Fruit fly (Drosophila melanogaster): ENCODE data around the gene CG3544.

The CG3544 gene

dm6 chr2L:784036-784435 lies at the start of gene CG3544:
Gene CG3544, plus strand, starts transcription at chr2L:784336.
- TF ChIP-seq noc (tag; optimal IDR thresholded peaks at IDR 0.05), result no peak

- no peak for TF ChIP-seq noc (tag; optimal IDR thresholded peaks at IDR 0.05)
Measured at dm6 chr2L:735772-736171, 48.4 kb upstream of the CG3544 start.

dm6 chr2L:740031-740430 lies 44.1 kb upstream of the CG3544 start:
- TF ChIP-seq noc (tag; optimal IDR thresholded peaks at IDR 0.05), result no peak

- no peak for TF ChIP-seq noc (tag; optimal IDR thresholded peaks at IDR 0.05)
Measured at dm6 chr2L:744295-744694, 39.8 kb upstream of the CG3544 start, which contains the start of gene Eaat2. Gene Eaat2, minus strand, starts transcription at chr2L:744395.

- no peak for TF ChIP-seq noc (tag; optimal IDR thresholded peaks at IDR 0.05)
Measured at dm6 chr2L:745785-746184, 38.4 kb upstream of the CG3544 start.

- no peak for TF ChIP-seq noc (tag; optimal IDR thresholded peaks at IDR 0.05)
Measured at dm6 chr2L:749645-750044, 34.5 kb upstream of the CG3544 start, which contains the start of gene GABA-B-R3. Gene GABA-B-R3, plus strand, starts transcription at chr2L:749945.

- no peak for TF ChIP-seq noc (tag; optimal IDR thresholded peaks at IDR 0.05)
Measured at dm6 chr2L:750299-750698, 33.8 kb upstream of the CG3544 start.

dm6 chr2L:773247-773646 lies 10.9 kb upstream of the CG3544 start, which contains the start of gene CG12506:
Gene CG12506, plus strand, starts transcription at chr2L:773547.
- no peak for TF ChIP-seq noc (tag; optimal IDR thresholded peaks at IDR 0.05)

dm6 chr2L:776236-776635 lies 7.9 kb upstream of the CG3544 start, which contains the start of gene CG13946:
Gene CG13946, plus strand, starts transcription at chr2L:776536.
- TF ChIP-seq noc (tag; optimal IDR thresholded peaks at IDR 0.05), result no peak

- no peak for TF ChIP-seq noc (tag; optimal IDR thresholded peaks at IDR 0.05)
Measured at dm6 chr2L:779123-779584, 5.0 kb upstream of the CG3544 start, which contains the start of gene CG13947. Gene CG13947, plus strand, starts transcription at chr2L:779173.

- TF ChIP-seq noc (tag; optimal IDR thresholded peaks at IDR 0.05), result no peak
Measured at dm6 chr2L:780182-780581, 4.0 kb upstream of the CG3544 start, which contains the start of gene Gr21a. Gene Gr21a, plus strand, starts transcription at chr2L:780482.

- TF ChIP-seq noc (tag; optimal IDR thresholded peaks at IDR 0.05), result no peak
Measured at dm6 chr2L:780851-781250, 3.3 kb upstream of the CG3544 start.

- TF ChIP-seq noc (tag; optimal IDR thresholded peaks at IDR 0.05), result no peak
Measured at dm6 chr2L:789966-790365, 5.8 kb downstream of the CG3544 start.

dm6 chr2L:790698-791097 lies 6.6 kb downstream of the CG3544 start, which contains the start of gene Pkg21D:
Gene Pkg21D, minus strand, starts transcription at chr2L:790798.
- TF ChIP-seq noc (tag; optimal IDR thresholded peaks at IDR 0.05), result no peak

- TF ChIP-seq noc (tag; optimal IDR thresholded peaks at IDR 0.05), result no peak
Measured at dm6 chr2L:810277-810676, 26.1 kb downstream of the CG3544 start, which contains the start of gene Nnf1b. Gene Nnf1b, plus strand, starts transcription at chr2L:810577.

dm6 chr2L:811405-811804 lies 27.3 kb downstream of the CG3544 start, which contains the start of gene Dbp21E2:
Gene Dbp21E2, plus strand, starts transcription at chr2L:811584.
- no peak for TF ChIP-seq noc (tag; optimal IDR thresholded peaks at IDR 0.05)

- TF ChIP-seq noc (tag; optimal IDR thresholded peaks at IDR 0.05), result no peak
Measured at dm6 chr2L:815785-816389, 31.8 kb downstream of the CG3544 start, which contains the start of the genes Saf6 and Pex12. Gene Saf6, minus strand, starts transcription at chr2L:815950. Gene Pex12, plus strand, starts transcription at chr2L:815993.

Data from whole organism, larva.